Worm (Caenorhabditis elegans): ENCODE data around the gene cest-30.

- no peak for TF ChIP-seq F57C9.4 (tag; optimal IDR thresholded peaks at IDR 0.05)
- peak; percentile 76 for TF ChIP-seq mcd-1 (GFP tag; IDR thresholded peaks at IDR 0.05)
- TF ChIP-seq ceh-58 (GFP tag; IDR thresholded peaks at IDR 0.05): no peak
- TF ChIP-seq mes-4 (tag; optimal IDR thresholded peaks at IDR 0.05): no peak
Measured at ce11 chrV:5271487-5271886, 8.6 kb upstream of the cest-30 start.

All from whole organism, young adult.